Worm (Caenorhabditis elegans) whole organism, young adult: ENCODE results near the gene sec-61.A.

Experiments used
- B0336.3 ChIP-seq: fragments of 200-800 bp; sonication (Bioruptor generic); IDR thresholded peaks from 2 replicates; pipeline ENCODE4 v1.3.6; 2022; ENCODE audit warnings: missing genetic modification characterization, missing compliant biosample characterization
- D2030.7 ChIP-seq: fragments of 200-800 bp; sonication (Bioruptor generic); IDR thresholded peaks from 2 replicates; pipeline ENCODE4 v1.3.6; 2022; ENCODE audit warnings: missing genetic modification reagents, missing genetic modification characterization, missing compliant biosample characterization
- F23B12.7 ChIP-seq: sonication (generic microtip); optimal IDR thresholded peaks from 2 replicates; lab custom pipeline; 2017; ENCODE audit warnings: missing genetic modification characterization, mild to moderate bottlenecking, missing compliant biosample characterization, antibody characterized with exemption, moderate library complexity; ENCODE audit not compliant: insufficient read depth
- F33H1.4 ChIP-seq: fragments of 200-800 bp; sonication (Bioruptor generic); IDR thresholded peaks from 2 replicates; pipeline ENCODE4 v1.3.6; 2022; ENCODE audit warnings: missing genetic modification reagents, missing genetic modification characterization, missing compliant biosample characterization
- K11D2.4 ChIP-seq: fragments of 200-800 bp; sonication (Bioruptor generic); IDR thresholded peaks from 2 replicates; pipeline ENCODE4 v1.3.6; 2022; ENCODE audit warnings: missing genetic modification reagents, missing genetic modification characterization, missing compliant biosample characterization
- T07F8.4 ChIP-seq: sonication (generic microtip); optimal IDR thresholded peaks from 2 replicates; lab custom pipeline; 2016; ENCODE audit warnings: mild to moderate bottlenecking, missing genetic modification characterization, moderate library complexity, missing compliant biosample characterization
- T26A5.8 ChIP-seq: sonication (generic microtip); optimal IDR thresholded peaks from 2 replicates; lab custom pipeline; 2016; ENCODE audit warnings: missing genetic modification characterization, missing compliant biosample characterization
- Y53F4B.3 ChIP-seq: fragments of 200-800 bp; sonication (Bioruptor generic); IDR thresholded peaks from 2 replicates; pipeline ENCODE4 v1.3.6; 2022; ENCODE audit warnings: missing genetic modification reagents, missing genetic modification characterization, missing compliant biosample characterization
- Y53G8AR.9 ChIP-seq: fragments of 200-800 bp; sonication (Bioruptor generic); conservative IDR thresholded peaks from 2 replicates; pipeline ENCODE4 v1.3.6; 2022; ENCODE audit warnings: missing genetic modification reagents, missing genetic modification characterization, missing compliant biosample characterization
- ZK185.1 ChIP-seq: sonication (generic microtip); optimal IDR thresholded peaks from 2 replicates; lab custom pipeline; 2016; ENCODE audit warnings: mild to moderate bottlenecking, missing genetic modification characterization, missing compliant biosample characterization; ENCODE audit not compliant: poor library complexity, severe bottlenecking
- attf-3 ChIP-seq: fragments of 200-800 bp; sonication (Bioruptor generic); conservative IDR thresholded peaks from 2 replicates; pipeline ENCODE4 v1.3.6; 2022; ENCODE audit warnings: missing genetic modification reagents, missing genetic modification characterization, missing compliant biosample characterization
- attf-5 ChIP-seq: fragments of 200-800 bp; sonication (Bioruptor generic); optimal IDR thresholded peaks from 2 replicates; lab custom pipeline; 2018; ENCODE audit warnings: mild to moderate bottlenecking, missing genetic modification characterization, missing compliant biosample characterization
- bed-1 ChIP-seq: fragments of 200-800 bp; sonication (Bioruptor generic); IDR thresholded peaks from 2 replicates; pipeline ENCODE4 v1.3.6; 2022; ENCODE audit warnings: missing genetic modification reagents, missing genetic modification characterization, missing compliant biosample characterization
- ceh-40 ChIP-seq: fragments of 200-800 bp; sonication (Bioruptor generic); IDR thresholded peaks from 2 replicates; pipeline ENCODE4 v1.3.6; 2022; ENCODE audit warnings: missing genetic modification characterization, missing compliant biosample characterization
- ceh-79 ChIP-seq: sonication (generic microtip); optimal IDR thresholded peaks from 2 replicates; lab custom pipeline; 2017; ENCODE audit warnings: mild to moderate bottlenecking, missing genetic modification characterization, missing compliant biosample characterization
- dpff-1 ChIP-seq: sonication (generic microtip); optimal IDR thresholded peaks from 2 replicates; lab custom pipeline; 2017; ENCODE audit warnings: mild to moderate bottlenecking, missing genetic modification characterization, missing compliant biosample characterization
- efl-1 ChIP-seq: fragments of 150-350 bp; optimal IDR thresholded peaks from 2 replicates; lab custom pipeline; 2014; ENCODE audit warnings: missing biosample characterization, missing genetic modification reagents, missing genetic modification characterization
- egl-44 ChIP-seq: fragments of 200-800 bp; sonication (Bioruptor generic); IDR thresholded peaks from 2 replicates; pipeline ENCODE4 v1.3.6; 2022; ENCODE audit warnings: missing genetic modification reagents, missing genetic modification characterization, missing compliant biosample characterization
- hlh-12 ChIP-seq: sonication (generic microtip); optimal IDR thresholded peaks from 2 replicates; lab custom pipeline; 2016; ENCODE audit warnings: missing genetic modification characterization, missing compliant biosample characterization
- hlh-26 ChIP-seq: fragments of 200-800 bp; sonication (Bioruptor generic); conservative IDR thresholded peaks from 2 replicates; pipeline ENCODE4 v1.3.6; 2022; ENCODE audit warnings: missing genetic modification reagents, missing genetic modification characterization, missing compliant biosample characterization
- hmg-1.2 ChIP-seq: fragments of 200-800 bp; sonication (Bioruptor generic); IDR thresholded peaks from 2 replicates; pipeline ENCODE4 v1.3.6; 2022; ENCODE audit warnings: missing genetic modification reagents, missing genetic modification characterization, missing compliant biosample characterization
- hrde-1 ChIP-seq: sonication (generic microtip); optimal IDR thresholded peaks from 2 replicates; lab custom pipeline; 2016; ENCODE audit warnings: missing genetic modification characterization, mild to moderate bottlenecking, missing compliant biosample characterization, moderate library complexity, missing genotype, missing genetic modification reagents, borderline replicate concordance
- let-526 ChIP-seq: fragments of 200-800 bp; sonication (Bioruptor generic); IDR thresholded peaks from 2 replicates; pipeline ENCODE4 v1.3.6; 2022; ENCODE audit warnings: missing genetic modification reagents, missing genetic modification characterization, missing compliant biosample characterization
- lin-26 ChIP-seq: fragments of 200-800 bp; sonication (Bioruptor generic); IDR thresholded peaks from 2 replicates; pipeline ENCODE4 v1.3.6; 2022; ENCODE audit warnings: missing genetic modification reagents, missing genetic modification characterization, missing compliant biosample characterization
- lin-54 ChIP-seq: fragments of 200-800 bp; sonication (Bioruptor generic); optimal IDR thresholded peaks from 2 replicates; lab custom pipeline; 2018; ENCODE audit warnings: mild to moderate bottlenecking, missing genetic modification characterization, missing compliant biosample characterization
- lir-1 ChIP-seq: fragments of 200-800 bp; sonication (Bioruptor generic); conservative IDR thresholded peaks from 2 replicates; pipeline ENCODE4 v1.3.6; 2022; ENCODE audit warnings: missing genetic modification reagents, missing genetic modification characterization, missing compliant biosample characterization
- lsl-1 ChIP-seq: fragments of 200-800 bp; sonication (Bioruptor generic); optimal IDR thresholded peaks from 2 replicates; lab custom pipeline; 2018; ENCODE audit warnings: mild to moderate bottlenecking, missing genetic modification characterization, moderate library complexity, missing compliant biosample characterization
- madf-3 ChIP-seq: fragments of 200-800 bp; sonication (Bioruptor generic); IDR thresholded peaks from 2 replicates; pipeline ENCODE4 v1.3.6; 2022; ENCODE audit warnings: missing genetic modification reagents, missing genetic modification characterization, missing compliant biosample characterization
- madf-8 ChIP-seq: fragments of 200-800 bp; sonication (Bioruptor generic); conservative IDR thresholded peaks from 2 replicates; pipeline ENCODE4 v1.3.6; 2022; ENCODE audit warnings: missing genetic modification reagents, missing genetic modification characterization, missing compliant biosample characterization
- mcd-1 ChIP-seq: fragments of 200-800 bp; sonication (Bioruptor generic); IDR thresholded peaks from 2 replicates; pipeline ENCODE4 v1.3.6; 2022; ENCODE audit warnings: missing genetic modification reagents, missing genetic modification characterization, missing compliant biosample characterization
- nfya-2 ChIP-seq: fragments of 200-800 bp; sonication (Bioruptor generic); IDR thresholded peaks from 2 replicates; pipeline ENCODE4 v1.3.6; 2022; ENCODE audit warnings: missing genetic modification reagents, missing genetic modification characterization, missing compliant biosample characterization
- rpc-1 ChIP-seq, 2 experiments: fragments of 150-350 bp in 1 of 2; sonication (generic microtip) in 1 of 2; optimal IDR thresholded peaks; 2 replicates each; lab custom pipeline; 2014 to 2018; ENCODE audit warnings: missing biosample characterization in 1 of 2, missing genetic modification characterization in 1 of 2, missing genetic modification reagents in 1 of 2, missing genotype in 1 of 2
- snpc-1.3 ChIP-seq: sonication (generic microtip); optimal IDR thresholded peaks from 2 replicates; lab custom pipeline; 2017; ENCODE audit warnings: missing genetic modification characterization, mild to moderate bottlenecking, missing compliant biosample characterization, antibody characterized with exemption, moderate library complexity, missing genotype, missing genetic modification reagents; ENCODE audit not compliant: insufficient read depth
- somi-1 ChIP-seq: fragments of 200-800 bp; sonication (Bioruptor generic); optimal IDR thresholded peaks from 2 replicates; lab custom pipeline; 2018; ENCODE audit warnings: mild to moderate bottlenecking, missing genetic modification characterization, missing compliant biosample characterization
- tlf-1 ChIP-seq: fragments of 200-800 bp; sonication (Bioruptor generic); optimal IDR thresholded peaks from 2 replicates; lab custom pipeline; 2018; ENCODE audit warnings: mild to moderate bottlenecking, missing genetic modification characterization, missing compliant biosample characterization
- unc-62 ChIP-seq: fragments of 150-350 bp; optimal IDR thresholded peaks from 2 replicates; lab custom pipeline; 2014; ENCODE audit warnings: missing biosample characterization, missing genetic modification reagents, missing genetic modification characterization
- zim-3 ChIP-seq: sonication (generic microtip); optimal IDR thresholded peaks from 2 replicates; lab custom pipeline; 2017; ENCODE audit warnings: mild to moderate bottlenecking, missing genetic modification characterization, moderate library complexity, missing compliant biosample characterization
- ztf-22 ChIP-seq: fragments of 200-800 bp; sonication (Bioruptor generic); optimal IDR thresholded peaks from 2 replicates; lab custom pipeline; 2018; ENCODE audit warnings: mild to moderate bottlenecking, missing genetic modification characterization, moderate library complexity, missing compliant biosample characterization
- ztf-25 ChIP-seq: fragments of 200-800 bp; sonication (Bioruptor generic); IDR thresholded peaks from 2 replicates; pipeline ENCODE4 v1.3.6; 2022; ENCODE audit warnings: missing genetic modification reagents, missing genetic modification characterization, missing compliant biosample characterization
- ztf-26 ChIP-seq: sonication (generic microtip); optimal IDR thresholded peaks from 2 replicates; lab custom pipeline; 2017; ENCODE audit warnings: missing genetic modification characterization, missing compliant biosample characterization

Gene sec-61.A

DNA sequence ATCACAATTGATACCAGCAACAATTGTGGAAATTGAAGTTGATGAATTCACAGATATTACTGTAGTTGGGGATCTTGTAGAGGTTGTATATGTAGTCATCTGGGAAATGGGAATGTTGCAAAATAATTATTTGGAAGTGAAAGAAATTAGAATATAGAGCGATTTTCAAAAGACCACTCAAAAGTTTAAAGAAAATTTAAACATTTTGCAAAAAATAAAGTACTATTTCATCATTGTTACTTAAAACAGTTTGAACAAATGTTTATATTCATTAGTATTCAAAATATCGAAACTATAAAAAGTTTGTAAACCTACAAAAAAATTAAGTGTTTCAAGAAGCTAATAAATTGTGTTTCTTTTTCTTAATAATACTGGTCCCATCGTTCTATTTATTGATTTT, 8.8 kb downstream of the sec-61.A start, which contains the start of gene Y57G11C.46:
Gene Y57G11C.46 (minus strand): TSS at position 101 of the 400 bp plus-strand sequence.
- TF ChIP-seq hmg-1.2 (GFP tag; lab: Robert Waterston, UW) = no peak
- no peak for TF ChIP-seq hrde-1 (tag; lab: Kevin White, UChicago)
- no peak for TF ChIP-seq attf-5 (GFP tag; lab: Kevin White, UChicago)
- TF ChIP-seq nfya-2 = no peak
- TF ChIP-seq bed-1 (GFP tag; lab: Robert Waterston, UW) = no peak
- TF ChIP-seq lin-26 (GFP tag; lab: Robert Waterston, UW) = no peak
- no peak for TF ChIP-seq unc-62 (GFP tag; lab: Kevin White, UChicago)
- no peak for TF ChIP-seq ZK185.1 (tag; lab: Kevin White, UChicago)
- TF ChIP-seq ztf-22 (GFP tag; lab: Kevin White, UChicago) = no peak
- no peak for TF ChIP-seq Y53G8AR.9 (GFP tag; lab: Robert Waterston, UW)
- TF ChIP-seq madf-8 (GFP tag; lab: Robert Waterston, UW) = no peak
- no peak for TF ChIP-seq ceh-79 (tag; lab: Kevin White, UChicago)
- TF ChIP-seq lsl-1 = no peak
- no peak for TF ChIP-seq F23B12.7 (tag; lab: Kevin White, UChicago)
- TF ChIP-seq K11D2.4 = no peak
- TF ChIP-seq rpc-1 (optimal IDR thresholded peaks at IDR 0.05; lab: Kevin White, UChicago) = no peak
- no peak for TF ChIP-seq rpc-1 (tag; optimal IDR thresholded peaks at IDR 0.05; lab: Kevin White, UChicago)
- TF ChIP-seq tlf-1 = no peak

DNA sequence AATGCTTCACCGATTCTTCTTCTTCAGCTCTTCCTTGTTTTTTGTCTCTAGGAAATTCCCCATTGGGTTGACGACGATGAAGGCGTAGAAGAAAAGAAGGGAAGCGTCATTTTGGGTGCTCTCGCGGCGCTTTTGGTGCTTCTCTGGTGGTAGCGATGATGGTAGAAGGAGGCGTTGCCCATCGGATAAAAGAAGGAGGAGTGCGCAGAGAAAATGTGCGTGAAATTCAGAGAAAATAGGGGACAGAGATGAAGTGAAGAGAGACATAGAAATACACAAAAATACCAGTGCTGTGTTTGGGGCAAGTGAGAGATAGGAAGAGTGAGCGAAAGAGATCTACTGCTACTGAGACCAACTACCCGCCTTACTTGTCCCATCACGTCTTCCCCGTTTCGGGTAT, 18.2 kb downstream of the sec-61.A start, which contains the start of gene oig-5:
Gene oig-5 (plus strand): TSS at position 301 of the 400 bp plus-strand sequence.
- no peak for TF ChIP-seq T07F8.4 (tag; lab: Kevin White, UChicago)
- TF ChIP-seq mcd-1 (GFP tag; lab: Robert Waterston, UW) = no peak
- no peak for TF ChIP-seq T26A5.8 (tag; lab: Kevin White, UChicago)
- TF ChIP-seq zim-3 (tag; lab: Kevin White, UChicago) = no peak
- TF ChIP-seq Y53F4B.3 (GFP tag; lab: Robert Waterston, UW) = no peak
- no peak for TF ChIP-seq lir-1 (GFP tag; lab: Robert Waterston, UW)
- TF ChIP-seq somi-1 (GFP tag; lab: Kevin White, UChicago) = no peak

DNA sequence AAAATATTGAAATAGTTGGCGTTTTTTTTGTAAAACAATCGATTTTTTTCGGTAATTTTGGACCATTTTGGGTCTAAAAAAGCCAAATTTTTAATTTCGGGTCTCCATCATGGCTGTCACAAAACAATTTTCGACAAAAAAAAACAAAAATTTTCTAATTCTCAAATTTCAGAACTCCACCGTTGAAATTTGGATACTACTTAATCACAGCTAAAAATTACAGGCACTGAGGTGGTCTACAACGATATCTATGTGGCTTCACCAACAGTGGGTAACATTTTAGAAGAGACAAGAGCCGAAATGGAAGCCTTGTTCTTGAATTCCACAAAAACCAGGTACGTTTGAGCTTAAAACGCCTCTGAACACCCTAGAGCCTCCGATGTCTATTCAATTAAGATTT, 22.7 kb downstream of the sec-61.A start, which contains the start of gene Y57G11C.1142:
Gene Y57G11C.1142 (plus strand): TSS at position 301 of the 400 bp plus-strand sequence.
- TF ChIP-seq lin-54 (no peak), egl-44 (GFP tag; lab: Robert Waterston, UW) (no peak), D2030.7 (GFP tag; lab: Robert Waterston, UW) (no peak), attf-5 (GFP tag; lab: Kevin White, UChicago) (no peak), hlh-12 (tag; lab: Kevin White, UChicago) (no peak), attf-3 (GFP tag; lab: Robert Waterston, UW) (no peak), madf-3 (GFP tag; lab: Robert Waterston, UW) (no peak), F33H1.4 (GFP tag; lab: Robert Waterston, UW) (no peak), B0336.3 (GFP tag; lab: Robert Waterston, UW) (no peak), let-526 (GFP tag; lab: Robert Waterston, UW) (no peak), zim-3 (tag; lab: Kevin White, UChicago) (no peak), lir-1 (GFP tag; lab: Robert Waterston, UW) (no peak), ztf-26 (no peak), hlh-26 (GFP tag; lab: Robert Waterston, UW) (no peak), hmg-1.2 (GFP tag; lab: Robert Waterston, UW) (no peak), snpc-1.3 (no peak), ztf-25 (GFP tag; lab: Robert Waterston, UW) (no peak), ceh-40 (GFP tag; lab: Robert Waterston, UW) (no peak), efl-1 (no peak), dpff-1 (tag; lab: Kevin White, UChicago) (no peak)
